Fruit fly (Drosophila melanogaster): Measurements from ENCODE around the gene CG33494.

The CG33494 gene

DNA sequence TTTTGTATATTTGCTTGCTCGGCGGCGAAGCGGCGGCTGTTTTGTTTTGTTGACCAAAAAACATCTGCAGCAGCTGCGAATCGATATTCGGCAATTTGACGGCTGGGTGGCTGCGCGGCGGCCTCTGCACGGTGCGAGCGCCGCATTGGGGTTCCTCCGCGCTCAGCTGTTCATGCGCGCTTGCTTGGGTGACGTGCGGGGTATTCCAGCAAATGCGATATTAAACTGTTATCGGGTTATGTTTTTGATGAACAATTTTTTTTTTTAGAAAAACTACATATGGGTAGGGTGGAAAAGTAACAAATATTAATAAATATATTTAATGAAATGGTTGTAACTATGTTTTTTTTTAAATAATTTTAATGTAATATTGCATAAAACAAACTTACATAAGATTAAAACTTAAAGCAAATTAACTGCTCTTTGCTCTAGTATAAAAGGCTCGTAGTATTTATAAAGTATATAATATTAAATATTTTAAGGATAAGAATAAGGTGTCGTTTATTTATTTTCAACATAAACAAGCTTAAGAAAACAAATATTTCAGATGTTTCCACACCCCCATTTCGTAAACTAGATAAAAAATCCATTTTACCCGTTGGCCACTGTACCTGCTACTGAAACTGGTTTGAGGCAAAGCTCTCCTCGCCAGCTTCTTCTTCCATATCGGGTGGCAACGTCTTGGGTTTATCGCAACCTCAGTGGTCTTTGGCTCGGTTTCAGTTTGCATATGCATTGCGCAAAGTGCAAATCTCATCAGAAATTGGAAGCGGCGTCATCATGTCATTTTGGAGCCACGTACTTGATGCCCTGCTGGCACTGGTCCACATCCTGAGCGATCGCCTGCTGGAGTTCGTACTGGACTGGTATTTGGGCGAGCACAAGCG is 3.9 kb downstream of the CG33494 start, which contains the start of the genes Gnpat and CG5112 (continued):
- TF ChIP-seq CG34224 (GFP tag; IDR thresholded peaks at IDR 0.05; ENCODE audit: partially characterized antibody) (peak; percentile 78), Xbp1 (GFP tag; optimal IDR thresholded peaks at IDR 0.05) (peak; percentile 72), CG18262 (tag; optimal IDR thresholded peaks at IDR 0.05) (peak; percentile 63), sc (optimal IDR thresholded peaks at IDR 0.05) (no peak), sc (GFP tag; optimal IDR thresholded peaks at IDR 0.05) (peak; percentile 0), amos (GFP tag; IDR thresholded peaks at IDR 0.05; ENCODE audit: partially characterized antibody) (peak; percentile 75), CG8359 (GFP tag; optimal IDR thresholded peaks at IDR 0.05; ENCODE audit: borderline replicate concordance) (no peak), CG6791 (GFP tag; IDR thresholded peaks at IDR 0.05; ENCODE audit: partially characterized antibody) (peak; percentile 80), CG14441 (GFP tag; IDR thresholded peaks at IDR 0.05) (peak; percentile 69), CG17829 (tag; optimal IDR thresholded peaks at IDR 0.05) (peak; percentile 47), Six4 (GFP tag; optimal IDR thresholded peaks at IDR 0.05) (peak; percentile 36), CG16863 (GFP tag; optimal IDR thresholded peaks at IDR 0.05) (no peak), gro (GFP tag; optimal IDR thresholded peaks at IDR 0.05) (peak; percentile 74), tio (GFP tag; optimal IDR thresholded peaks at IDR 0.05) (no peak), CG12744 (GFP tag; optimal IDR thresholded peaks at IDR 0.05) (peak; percentile 47), CG14965 (GFP tag; optimal IDR thresholded peaks at IDR 0.05; ENCODE audit: borderline replicate concordance) (no peak), ATbp (GFP tag; optimal IDR thresholded peaks at IDR 0.05) (no peak), dati (GFP tag; IDR thresholded peaks at IDR 0.05) (no peak), Adf1 (GFP tag; IDR thresholded peaks at IDR 0.05) (peak; percentile 66), Fer1 (GFP tag; optimal IDR thresholded peaks at IDR 0.05) (peak; percentile 28), Usf (GFP tag; optimal IDR thresholded peaks at IDR 0.05) (no peak), Deaf1 (tag; optimal IDR thresholded peaks at IDR 0.05) (no peak), CG18476 (GFP tag; optimal IDR thresholded peaks at IDR 0.05) (peak; percentile 33), CG12391 (tag; optimal IDR thresholded peaks at IDR 0.05) (peak; percentile 69), ap (GFP tag; IDR thresholded peaks at IDR 0.05) (no peak), CG7372 (GFP tag; IDR thresholded peaks at IDR 0.05) (peak; percentile 55), Side (GFP tag; optimal IDR thresholded peaks at IDR 0.05) (no peak), C15 (GFP tag; IDR thresholded peaks at IDR 0.05) (no peak), bowl (GFP tag; IDR thresholded peaks at IDR 0.05) (peak; percentile 50), MBD-R2 (GFP tag; IDR thresholded peaks at IDR 0.05) (peak; percentile 80), Med (GFP tag) (peak; percentile 94), Dfd (GFP tag; optimal IDR thresholded peaks at IDR 0.05) (peak in 1 of 2 experiments; percentile 12), disco-r (GFP tag; optimal IDR thresholded peaks at IDR 0.05) (no peak), CG10366 (GFP tag; IDR thresholded peaks at IDR 0.05) (peak; percentile 73), CoRest (tag; optimal IDR thresholded peaks at IDR 0.05) (peak; percentile 68), grn (GFP tag; optimal IDR thresholded peaks at IDR 0.05) (no peak), Dll (GFP tag; IDR thresholded peaks at IDR 0.05; ENCODE audit: partially characterized antibody) (peak; percentile 69; the same call in 3 of the 4 replicates), Ravus (GFP tag; IDR thresholded peaks at IDR 0.05) (no peak), CG4404 (GFP tag; IDR thresholded peaks at IDR 0.05) (peak; percentile 63), CG10979 (tag; optimal IDR thresholded peaks at IDR 0.05) (peak; percentile 37), CG2120 (GFP tag; optimal IDR thresholded peaks at IDR 0.05) (peak; percentile 79), CG17186 (GFP tag; optimal IDR thresholded peaks at IDR 0.05) (peak; percentile 88), CG30020 (tag; optimal IDR thresholded peaks at IDR 0.05) (peak; percentile 72), insv (GFP tag; optimal IDR thresholded peaks at IDR 0.05) (peak in 1 of 2 experiments; percentile 22), CG17328 (GFP tag; IDR thresholded peaks at IDR 0.05) (peak; percentile 61), jumu (GFP tag; optimal IDR thresholded peaks at IDR 0.05) (no peak), CG7839 (tag; optimal IDR thresholded peaks at IDR 0.05) (peak; percentile 47), CG15073 (GFP tag; optimal IDR thresholded peaks at IDR 0.05) (no peak), CG16815 (GFP tag; optimal IDR thresholded peaks at IDR 0.05) (no peak)
